Fruit fly (Drosophila melanogaster) whole organism, embryonic: ENCODE results near the gene BORCS5.

ENCODE experiments used
- CG1024 ChIP-seq: fragments of 200-800 bp; sonication (Bioruptor generic); IDR thresholded peaks from 2 replicates; pipeline ENCODE4 v1.3.6; 2022; ENCODE audit warnings: missing biosample characterization, missing genetic modification characterization
- CG11695 ChIP-seq: fragments of 200-800 bp; sonication (Bioruptor generic); IDR thresholded peaks from 3 replicates; pipeline ENCODE4 v1.3.6; 2022; ENCODE audit warnings: missing biosample characterization, missing genetic modification characterization
- CG1233 ChIP-seq: fragments of 200-800 bp; sonication (Bioruptor generic); optimal IDR thresholded peaks from 4 replicates; lab custom pipeline; 2018; ENCODE audit warnings: missing biosample characterization, mild to moderate bottlenecking, missing genetic modification characterization
- CG12391 ChIP-seq: fragments of 200-800 bp; sonication (Bioruptor generic); optimal IDR thresholded peaks from 3 replicates; lab custom pipeline; 2018; ENCODE audit warnings: missing biosample characterization, mild to moderate bottlenecking, missing genetic modification characterization, moderate library complexity
- CG13123 ChIP-seq: fragments of 200-800 bp; sonication (Bioruptor generic); optimal IDR thresholded peaks from 2 replicates; lab custom pipeline; 2016; ENCODE audit warnings: missing biosample characterization, missing genetic modification characterization
- CG17385 ChIP-seq: fragments of 200-800 bp; sonication (Bioruptor generic); optimal IDR thresholded peaks from 3 replicates; lab custom pipeline; 2018; ENCODE audit warnings: missing biosample characterization, mild to moderate bottlenecking, missing genetic modification characterization
- CG34422 ChIP-seq: fragments of 200-800 bp; sonication (Bioruptor generic); IDR thresholded peaks from 3 replicates; pipeline ENCODE4 v1.3.6; 2022; ENCODE audit warnings: missing biosample characterization, missing genetic modification characterization
- CG3847 ChIP-seq: fragments of 200-800 bp; sonication (Bioruptor generic); IDR thresholded peaks from 2 replicates; pipeline ENCODE4 v1.3.6; 2022; ENCODE audit warnings: missing biosample characterization, missing genetic modification characterization
- CG5180 ChIP-seq: fragments of 200-800 bp; sonication (Bioruptor generic); optimal IDR thresholded peaks from 3 replicates; lab custom pipeline; 2017; ENCODE audit warnings: missing biosample characterization, missing genetic modification characterization, mild to moderate bottlenecking, moderate library complexity, missing genetic modification reagents
- CG6765 ChIP-seq: fragments of 200-800 bp; sonication (Bioruptor generic); optimal IDR thresholded peaks from 3 replicates; lab custom pipeline; 2017; ENCODE audit warnings: missing biosample characterization, mild to moderate bottlenecking, missing genetic modification characterization
- CG8290 ChIP-seq, 3 experiments: fragments of 200-800 bp; sonication (Bioruptor generic); optimal IDR thresholded peaks; 2 replicates each; lab custom pipeline; 2016 to 2019; ENCODE audit warnings: missing biosample characterization in 3 of 3, missing genetic modification characterization in 3 of 3, mild to moderate bottlenecking in 2 of 3, moderate library complexity in 1 of 3
- CG8388 ChIP-seq: fragments of 200-800 bp; sonication (Bioruptor generic); optimal IDR thresholded peaks from 2 replicates; lab custom pipeline; 2019; ENCODE audit warnings: missing biosample characterization, mild to moderate bottlenecking, missing genetic modification characterization, moderate library complexity
- CG9797 ChIP-seq: fragments of 200-800 bp; sonication (Bioruptor generic); optimal IDR thresholded peaks from 3 replicates; lab custom pipeline; 2018; ENCODE audit warnings: missing biosample characterization, mild to moderate bottlenecking, missing genetic modification characterization
- CG9876 ChIP-seq: fragments of 200-800 bp; sonication (Bioruptor generic); optimal IDR thresholded peaks from 2 replicates; lab custom pipeline; 2016; ENCODE audit warnings: missing biosample characterization, missing genetic modification characterization
- CG9932 ChIP-seq: fragments of 200-800 bp; sonication (Bioruptor generic); IDR thresholded peaks from 2 replicates; pipeline ENCODE4 v1.3.6; 2022; ENCODE audit warnings: missing biosample characterization, missing genetic modification characterization
- CoRest ChIP-seq: fragments of 200-800 bp; sonication (Bioruptor generic); optimal IDR thresholded peaks from 3 replicates; lab custom pipeline; 2018; ENCODE audit warnings: missing biosample characterization, mild to moderate bottlenecking, missing genetic modification characterization, moderate library complexity
- D19B ChIP-seq: fragments of 200-800 bp; sonication (Bioruptor generic); optimal IDR thresholded peaks from 2 replicates; lab custom pipeline; 2017; ENCODE audit warnings: missing biosample characterization, mild to moderate bottlenecking, missing genetic modification characterization
- Dll ChIP-seq: fragments of 200-800 bp; sonication (Bioruptor generic); IDR thresholded peaks from 4 replicates; pipeline ENCODE4 v1.3.6; 2022; ENCODE audit warnings: missing biosample characterization, missing genetic modification characterization; ENCODE audit not compliant: partially characterized antibody
- Doc3 ChIP-seq: fragments of 200-800 bp; sonication (Bioruptor generic); IDR thresholded peaks from 3 replicates; pipeline ENCODE4 v1.3.6; 2022; ENCODE audit warnings: missing biosample characterization, missing genetic modification characterization; ENCODE audit not compliant: partially characterized antibody
- Ets65A ChIP-seq: fragments of 200-800 bp; sonication (Bioruptor generic); peaks from one replicate; lab custom pipeline; 2016; ENCODE audit warnings: missing biosample characterization, missing genetic modification characterization
- H2.0 ChIP-seq: fragments of 200-800 bp; sonication (Bioruptor generic); IDR thresholded peaks from 2 replicates; pipeline ENCODE4 v1.3.6; 2022; ENCODE audit warnings: missing biosample characterization, missing genetic modification characterization
- HLHmδ ChIP-seq: fragments of 200-800 bp; sonication (Bioruptor generic); optimal IDR thresholded peaks from 2 replicates; lab custom pipeline; 2018; ENCODE audit warnings: missing biosample characterization, mild to moderate bottlenecking, missing genetic modification characterization, moderate library complexity
- HmgZ ChIP-seq: fragments of 200-800 bp; sonication (Bioruptor generic); optimal IDR thresholded peaks from 2 replicates; lab custom pipeline; 2018; ENCODE audit warnings: missing biosample characterization, mild to moderate bottlenecking, missing genetic modification characterization
- Hsf ChIP-seq: fragments of 200-800 bp; sonication (Bioruptor generic); optimal IDR thresholded peaks from 3 replicates; lab custom pipeline; 2016; ENCODE audit warnings: missing biosample characterization, missing genetic modification characterization
- MESR4 ChIP-seq: fragments of 200-800 bp; sonication (Bioruptor generic); optimal IDR thresholded peaks from 2 replicates; lab custom pipeline; 2018; ENCODE audit warnings: missing biosample characterization, mild to moderate bottlenecking, missing genetic modification characterization, moderate library complexity
- Max ChIP-seq: fragments of 200-800 bp; sonication (Bioruptor generic); optimal IDR thresholded peaks from 2 replicates; lab custom pipeline; 2016; ENCODE audit warnings: missing biosample characterization, mild to moderate bottlenecking, missing genetic modification characterization
- Med ChIP-seq: fragments of 200-800 bp; sonication (Bioruptor generic); peaks from one replicate; lab custom pipeline; 2016; ENCODE audit warnings: missing biosample characterization, missing genetic modification characterization, mild to moderate bottlenecking, inconsistent platforms, moderate library complexity
- Myb ChIP-seq: fragments of 200-800 bp; sonication (Bioruptor generic); optimal IDR thresholded peaks from 2 replicates; lab custom pipeline; 2016; ENCODE audit warnings: missing biosample characterization, missing genetic modification characterization
- Neu2 ChIP-seq: fragments of 200-800 bp; sonication (Bioruptor generic); optimal IDR thresholded peaks from 3 replicates; lab custom pipeline; 2016; ENCODE audit warnings: missing biosample characterization, missing genetic modification characterization, borderline replicate concordance
- Nf-YC ChIP-seq: fragments of 200-800 bp; optimal IDR thresholded peaks from 3 replicates; lab custom pipeline; 2019; ENCODE audit warnings: missing biosample characterization, mild to moderate bottlenecking, missing genetic modification characterization, moderate library complexity
- Opbp ChIP-seq: fragments of 200-800 bp; sonication (Bioruptor generic); IDR thresholded peaks from 3 replicates; pipeline ENCODE4 v1.3.6; 2022; ENCODE audit warnings: missing biosample characterization, missing genetic modification characterization; ENCODE audit not compliant: partially characterized antibody
- Sin3A ChIP-seq: fragments of >200 bp; optimal IDR thresholded peaks from 2 replicates; lab custom pipeline; 2018
- Sry-β ChIP-seq: fragments of 200-800 bp; sonication (Bioruptor generic); optimal IDR thresholded peaks from 2 replicates; lab custom pipeline; 2018; ENCODE audit warnings: missing biosample characterization, mild to moderate bottlenecking, missing genetic modification characterization, moderate library complexity
- Sry-δ ChIP-seq: fragments of 200-800 bp; sonication (Bioruptor generic); optimal IDR thresholded peaks from 2 replicates; lab custom pipeline; 2016; ENCODE audit warnings: missing biosample characterization, missing genetic modification characterization
- TFAM ChIP-seq: fragments of 200-800 bp; sonication (Bioruptor generic); optimal IDR thresholded peaks from 2 replicates; lab custom pipeline; 2017; ENCODE audit warnings: missing biosample characterization, missing genetic modification characterization, inconsistent platforms
- Xrp1 ChIP-seq: fragments of 200-800 bp; sonication (Bioruptor generic); IDR thresholded peaks from 2 replicates; pipeline ENCODE4 v1.3.6; 2022; ENCODE audit warnings: missing biosample characterization, missing genetic modification characterization
- ac ChIP-seq: fragments of 200-800 bp; sonication (Bioruptor generic); optimal IDR thresholded peaks from 3 replicates; lab custom pipeline; 2017; ENCODE audit warnings: missing biosample characterization, mild to moderate bottlenecking, missing genetic modification characterization
- bbx ChIP-seq: fragments of 200-800 bp; sonication (Bioruptor generic); IDR thresholded peaks from 2 replicates; pipeline ENCODE4 v1.3.6; 2022; ENCODE audit warnings: missing biosample characterization, missing genetic modification characterization; ENCODE audit not compliant: partially characterized antibody
- crc ChIP-seq: fragments of 200-800 bp; sonication (Bioruptor generic); optimal IDR thresholded peaks from 2 replicates; lab custom pipeline; 2016; ENCODE audit warnings: missing biosample characterization, missing genetic modification characterization
- en ChIP-seq: fragments of 200-800 bp; sonication (Bioruptor generic); optimal IDR thresholded peaks from 2 replicates; lab custom pipeline; 2016; ENCODE audit warnings: missing biosample characterization, missing genetic modification characterization
- fd3F ChIP-seq: fragments of 200-800 bp; sonication (Bioruptor generic); optimal IDR thresholded peaks from 2 replicates; lab custom pipeline; 2018; ENCODE audit warnings: missing biosample characterization, mild to moderate bottlenecking, missing genetic modification characterization, moderate library complexity
- hb ChIP-seq: fragments of 200-800 bp; sonication (Bioruptor generic); IDR thresholded peaks from 3 replicates; pipeline ENCODE4 v1.3.6; 2022; ENCODE audit warnings: missing biosample characterization, missing genetic modification characterization; ENCODE audit not compliant: partially characterized antibody
- kah ChIP-seq: fragments of 200-800 bp; sonication (Bioruptor generic); optimal IDR thresholded peaks from 2 replicates; lab custom pipeline; 2018; ENCODE audit warnings: missing biosample characterization, mild to moderate bottlenecking, missing genetic modification characterization
- onecut ChIP-seq: fragments of 200-800 bp; sonication (Bioruptor generic); IDR thresholded peaks from 2 replicates; pipeline ENCODE4 v1.3.6; 2022; ENCODE audit warnings: missing biosample characterization, missing genetic modification characterization
- pho ChIP-seq: fragments of 200-800 bp; sonication (Bioruptor generic); optimal IDR thresholded peaks from 2 replicates; lab custom pipeline; 2016; ENCODE audit warnings: missing biosample characterization, missing genetic modification characterization
- phol ChIP-seq: fragments of 200-800 bp; sonication (Bioruptor generic); optimal IDR thresholded peaks from 3 replicates; lab custom pipeline; 2018; ENCODE audit warnings: missing biosample characterization, mild to moderate bottlenecking, missing genetic modification characterization, moderate library complexity
- pzg ChIP-seq: fragments of 200-800 bp; sonication (Bioruptor generic); optimal IDR thresholded peaks from 3 replicates; lab custom pipeline; 2018; ENCODE audit warnings: missing biosample characterization, mild to moderate bottlenecking, missing genetic modification characterization, moderate library complexity
- repo ChIP-seq: fragments of 200-800 bp; sonication (Bioruptor generic); optimal IDR thresholded peaks from 2 replicates; lab custom pipeline; 2016; ENCODE audit warnings: missing biosample characterization, missing genetic modification characterization
- row ChIP-seq: fragments of 200-800 bp; sonication (Bioruptor generic); IDR thresholded peaks from 3 replicates; pipeline ENCODE4 v1.3.6; 2022; ENCODE audit warnings: missing biosample characterization, missing genetic modification characterization
- sqz ChIP-seq: fragments of 200-800 bp; sonication (Bioruptor generic); optimal IDR thresholded peaks from 3 replicates; lab custom pipeline; 2018; ENCODE audit warnings: missing biosample characterization, mild to moderate bottlenecking, missing genetic modification characterization
- tna ChIP-seq: fragments of 200-800 bp; sonication (Bioruptor generic); IDR thresholded peaks from 2 replicates; pipeline ENCODE4 v1.3.6; 2022; ENCODE audit warnings: missing biosample characterization, missing genetic modification characterization; ENCODE audit not compliant: partially characterized antibody

The BORCS5 gene

DNA sequence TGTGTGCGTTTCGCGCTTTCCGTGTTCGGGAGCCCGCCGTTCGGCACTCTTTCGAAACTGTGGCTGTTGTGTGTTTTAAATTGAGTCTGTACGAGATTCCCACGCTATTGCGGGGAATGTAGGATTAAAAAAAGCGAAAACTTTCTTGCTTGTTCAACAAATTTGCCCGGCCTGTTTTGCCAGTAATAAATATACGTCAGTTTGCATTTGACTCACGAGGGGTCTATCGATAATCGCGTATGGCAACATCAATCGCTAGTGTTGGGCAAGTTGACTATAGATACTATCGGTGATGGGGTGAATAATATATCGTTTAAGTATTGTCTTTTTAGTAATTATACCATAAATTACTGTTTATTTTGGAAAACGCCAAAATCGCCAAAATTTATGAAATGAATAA lies 32.6 kb upstream of the BORCS5 start, which contains the start of gene Upf1 (continued):
- no peak for TF ChIP-seq fd3F (GFP tag; lab: Kevin White, UChicago)
- no peak for TF ChIP-seq Nf-YC (tag; lab: Kevin White, UChicago)
- peak; percentile 80 for TF ChIP-seq Sry-δ
- TF ChIP-seq repo (GFP tag; lab: Kevin White, UChicago), result no peak
- no peak for TF ChIP-seq CG11695 (GFP tag; lab: Robert Waterston, UW)
- peak; percentile 47 for TF ChIP-seq Ets65A (GFP tag; lab: Kevin White, UChicago)
- TF ChIP-seq Sry-β (GFP tag; lab: Kevin White, UChicago), result peak; percentile 80
- TF ChIP-seq CG17385 (GFP tag; lab: Kevin White, UChicago), result no peak
- no peak for TF ChIP-seq crc
- peak; percentile 30 for TF ChIP-seq CG8290 (GFP tag; optimal IDR thresholded peaks at IDR 0.05; lab: Kevin White, UChicago)
- no peak for TF ChIP-seq CG8290 (tag; optimal IDR thresholded peaks at IDR 0.05; lab: Kevin White, UChicago)
- TF ChIP-seq en (GFP tag; lab: Kevin White, UChicago), result no peak
- no peak for TF ChIP-seq Neu2 (GFP tag; lab: Kevin White, UChicago)
- TF ChIP-seq row (GFP tag; lab: Robert Waterston, UW), result peak; percentile 87
- TF ChIP-seq CG1233 (GFP tag; lab: Kevin White, UChicago), result no peak
- peak; percentile 17 for TF ChIP-seq phol (tag; lab: Kevin White, UChicago)
- TF ChIP-seq MESR4 (GFP tag; lab: Kevin White, UChicago), result peak; percentile 59
- TF ChIP-seq HmgZ (tag; lab: Kevin White, UChicago), result peak; percentile 49
- TF ChIP-seq Doc3 (GFP tag; lab: Robert Waterston, UW), result peak; percentile 83
- no peak for TF ChIP-seq Max (GFP tag; lab: Kevin White, UChicago)
- TF ChIP-seq CG9876 (GFP tag; lab: Kevin White, UChicago), result no peak
- TF ChIP-seq Dll, result peak; percentile 89
- peak; percentile 86 for TF ChIP-seq hb (GFP tag; lab: Robert Waterston, UW)
- peak; percentile 26; the same call in 2 of the 3 replicates for TF ChIP-seq CG34422
- no peak for TF ChIP-seq CG9797 (GFP tag; lab: Kevin White, UChicago)
- TF ChIP-seq sqz (GFP tag; lab: Kevin White, UChicago), result no peak
- TF ChIP-seq CG9932, result peak; percentile 73
- TF ChIP-seq CG1024 (GFP tag; lab: Robert Waterston, UW), result no peak
- no peak for TF ChIP-seq ac
- TF ChIP-seq CG12391, result peak; percentile 16
- TF ChIP-seq CG13123 (GFP tag; lab: Kevin White, UChicago), result no peak
- peak; percentile 2 for TF ChIP-seq Hsf (GFP tag; lab: Kevin White, UChicago)
- peak; percentile 74 for TF ChIP-seq tna (GFP tag; lab: Robert Waterston, UW)
- TF ChIP-seq Sin3A (lab: Kevin White, UChicago), result peak; percentile 12
- peak; percentile 61 for TF ChIP-seq pzg (GFP tag; lab: Kevin White, UChicago)
- TF ChIP-seq Myb (GFP tag; lab: Kevin White, UChicago), result no peak
- TF ChIP-seq HLHmδ, result no peak
- TF ChIP-seq CG3847 (GFP tag; lab: Robert Waterston, UW), result peak; percentile 41; the same call in 1 of the 2 replicates
- TF ChIP-seq CG5180 (GFP tag; lab: Kevin White, UChicago), result no peak
- no peak for TF ChIP-seq pho (GFP tag; lab: Kevin White, UChicago)
- TF ChIP-seq TFAM, result no peak
- TF ChIP-seq CG6765 (GFP tag; lab: Kevin White, UChicago), result no peak
- TF ChIP-seq Opbp (GFP tag; lab: Robert Waterston, UW), result peak; percentile 94
- TF ChIP-seq kah (GFP tag; lab: Kevin White, UChicago), result no peak
- TF ChIP-seq D19B, result no peak
- peak; percentile 93 for TF ChIP-seq bbx (GFP tag; lab: Robert Waterston, UW)
- TF ChIP-seq CoRest, result no peak
- TF ChIP-seq Med, result peak; percentile 83
- no peak for TF ChIP-seq H2.0 (GFP tag; lab: Robert Waterston, UW)
- no peak for TF ChIP-seq CG8388
- TF ChIP-seq onecut (GFP tag; lab: Robert Waterston, UW), result no peak
- no peak for TF ChIP-seq Xrp1 (GFP tag; lab: Robert Waterston, UW)
